Fruit fly (Drosophila melanogaster) whole organism, embryonic: Measurements from ENCODE around the gene CG14034.

ENCODE experiments used
- Antp ChIP-seq: fragments of 200-800 bp; sonication (Bioruptor generic); optimal IDR thresholded peaks from 3 replicates; lab custom pipeline; 2016; ENCODE audit warnings: missing biosample characterization, missing genetic modification characterization
- CG12236 ChIP-seq: fragments of 200-800 bp; sonication (Bioruptor generic); optimal IDR thresholded peaks from 2 replicates; lab custom pipeline; 2016; ENCODE audit warnings: missing biosample characterization, missing genetic modification characterization
- CG13424 ChIP-seq: fragments of 200-800 bp; sonication (Bioruptor generic); optimal IDR thresholded peaks from 2 replicates; lab custom pipeline; 2019; ENCODE audit warnings: missing biosample characterization, mild to moderate bottlenecking, missing genetic modification characterization, moderate library complexity
- CG16815 ChIP-seq: fragments of 200-800 bp; sonication (Bioruptor generic); optimal IDR thresholded peaks from 3 replicates; lab custom pipeline; 2017; ENCODE audit warnings: missing biosample characterization, mild to moderate bottlenecking, missing genetic modification characterization
- CG1792 ChIP-seq: fragments of 200-800 bp; sonication (Bioruptor generic); optimal IDR thresholded peaks from 2 replicates; lab custom pipeline; 2016; ENCODE audit warnings: missing biosample characterization, missing genetic modification characterization
- CG18262 ChIP-seq: fragments of 200-800 bp; optimal IDR thresholded peaks from 3 replicates; lab custom pipeline; 2019; ENCODE audit warnings: missing biosample characterization, mild to moderate bottlenecking, missing genetic modification characterization, moderate library complexity
- CG30431 ChIP-seq: fragments of 200-800 bp; sonication (Bioruptor generic); optimal IDR thresholded peaks from 2 replicates; lab custom pipeline; 2017; ENCODE audit warnings: missing biosample characterization, missing genetic modification characterization
- CG34422 ChIP-seq: fragments of 200-800 bp; sonication (Bioruptor generic); IDR thresholded peaks from 3 replicates; pipeline ENCODE4 v1.3.6; 2022; ENCODE audit warnings: missing biosample characterization, missing genetic modification characterization
- CG3726 ChIP-seq: fragments of 200-800 bp; sonication (Bioruptor generic); IDR thresholded peaks from 3 replicates; pipeline ENCODE4, ENCODE4 v1.3.6; 2022; ENCODE audit warnings: missing biosample characterization, missing genetic modification characterization
- CG43689 ChIP-seq: fragments of 200-800 bp; sonication (Bioruptor generic); IDR thresholded peaks from 2 replicates; pipeline ENCODE4 v1.3.6; 2022; ENCODE audit warnings: missing biosample characterization, missing genetic modification characterization
- CG4820 ChIP-seq: fragments of 200-800 bp; sonication (Bioruptor generic); optimal IDR thresholded peaks from 3 replicates; lab custom pipeline; 2016; ENCODE audit warnings: missing biosample characterization, missing genetic modification characterization
- CG7928 ChIP-seq: fragments of 200-800 bp; sonication (Bioruptor generic); optimal IDR thresholded peaks from 2 replicates; lab custom pipeline; 2017; ENCODE audit warnings: missing biosample characterization, mild to moderate bottlenecking, missing genetic modification characterization
- CG9727 ChIP-seq: fragments of 200-800 bp; sonication (Bioruptor generic); optimal IDR thresholded peaks from 3 replicates; lab custom pipeline; 2017; ENCODE audit warnings: missing biosample characterization, mild to moderate bottlenecking, missing genetic modification characterization
- Chrac-16 ChIP-seq: fragments of 200-800 bp; sonication (Bioruptor generic); optimal IDR thresholded peaks from 3 replicates; lab custom pipeline; 2016; ENCODE audit warnings: missing biosample characterization, missing genetic modification characterization
- CkIIα-i1 ChIP-seq: fragments of 200-800 bp; sonication (Bioruptor generic); IDR thresholded peaks from 2 replicates; pipeline ENCODE4 v1.3.6; 2022; ENCODE audit warnings: missing biosample characterization, missing genetic modification characterization
- D ChIP-seq, 2 experiments: fragments of 200-800 bp in 1 of 2; fragments of >200 bp in 1 of 2; sonication (Bioruptor generic) in 1 of 2; optimal IDR thresholded peaks; 2 replicates in 1 of 2; 3 replicates in 1 of 2; lab custom pipeline; 2017; ENCODE audit warnings: mild to moderate bottlenecking in 1 of 2, missing biosample characterization in 1 of 2, missing genetic modification characterization in 1 of 2, missing genetic modification reagents in 1 of 2
- Dbx ChIP-seq: fragments of 200-800 bp; sonication (Bioruptor generic); IDR thresholded peaks from 3 replicates; pipeline ENCODE4 v1.3.6; 2022; ENCODE audit warnings: missing biosample characterization, missing genetic modification characterization
- Deaf1 ChIP-seq: fragments of 200-800 bp; optimal IDR thresholded peaks from 3 replicates; lab custom pipeline; 2019; ENCODE audit warnings: missing biosample characterization, mild to moderate bottlenecking, missing genetic modification characterization, moderate library complexity
- Dfd ChIP-seq, 2 experiments: fragments of >200 bp; optimal IDR thresholded peaks; 2 replicates each; lab custom pipeline; 2017; ENCODE audit warnings: missing biosample characterization in 2 of 2, missing genetic modification characterization in 2 of 2
- Dip3 ChIP-seq: fragments of 200-800 bp; sonication (Bioruptor generic); optimal IDR thresholded peaks from 3 replicates; lab custom pipeline; 2016; ENCODE audit warnings: missing biosample characterization, missing genetic modification characterization
- Doc2 ChIP-seq: fragments of 200-800 bp; sonication (Bioruptor generic); IDR thresholded peaks from 2 replicates; pipeline ENCODE4 v1.3.6; 2022; ENCODE audit warnings: missing biosample characterization, missing genetic modification characterization
- Dp ChIP-seq: fragments of 200-800 bp; sonication (Bioruptor generic); optimal IDR thresholded peaks from 2 replicates; lab custom pipeline; 2018; ENCODE audit warnings: missing biosample characterization, mild to moderate bottlenecking, missing genetic modification characterization, moderate library complexity
- Dref ChIP-seq: fragments of 200-800 bp; sonication (Bioruptor generic); IDR thresholded peaks from 2 replicates; pipeline ENCODE4 v1.3.6; 2022; ENCODE audit warnings: missing biosample characterization, missing genetic modification characterization
- Ets97D ChIP-seq: fragments of 200-800 bp; sonication (Bioruptor generic); optimal IDR thresholded peaks from 3 replicates; lab custom pipeline; 2016; ENCODE audit warnings: missing biosample characterization, missing genetic modification characterization
- Hand ChIP-seq: fragments of 200-800 bp; sonication (Bioruptor generic); optimal IDR thresholded peaks from 2 replicates; lab custom pipeline; 2017; ENCODE audit warnings: mild to moderate bottlenecking, missing biosample characterization, missing genetic modification reagents, missing genetic modification characterization
- Hey ChIP-seq: fragments of 200-800 bp; sonication (Bioruptor generic); optimal IDR thresholded peaks from 3 replicates; lab custom pipeline; 2018; ENCODE audit warnings: missing biosample characterization, mild to moderate bottlenecking, missing genetic modification characterization
- HmgZ ChIP-seq: fragments of 200-800 bp; sonication (Bioruptor generic); optimal IDR thresholded peaks from 2 replicates; lab custom pipeline; 2018; ENCODE audit warnings: missing biosample characterization, mild to moderate bottlenecking, missing genetic modification characterization
- Hr3 ChIP-seq: fragments of 200-800 bp; sonication (Bioruptor generic); optimal IDR thresholded peaks from 3 replicates; lab custom pipeline; 2016; ENCODE audit warnings: missing biosample characterization, missing genetic modification characterization
- Mrtf ChIP-seq: fragments of 200-800 bp; sonication (Bioruptor generic); IDR thresholded peaks from 3 replicates; pipeline ENCODE4 v1.3.6; 2022; ENCODE audit warnings: missing biosample characterization, missing genetic modification characterization
- NC2α ChIP-seq: fragments of 200-800 bp; sonication (Bioruptor generic); optimal IDR thresholded peaks from 2 replicates; lab custom pipeline; 2016; ENCODE audit warnings: missing biosample characterization, missing genetic modification characterization
- Side ChIP-seq: fragments of 200-800 bp; sonication (Bioruptor generic); optimal IDR thresholded peaks from 2 replicates; lab custom pipeline; 2016; ENCODE audit warnings: missing biosample characterization, missing genetic modification characterization
- Tbp ChIP-seq: fragments of >200 bp; optimal IDR thresholded peaks from 2 replicates; lab custom pipeline; 2018; ENCODE audit warnings: missing biosample characterization, missing genetic modification characterization
- Xrp1 ChIP-seq: fragments of 200-800 bp; sonication (Bioruptor generic); IDR thresholded peaks from 2 replicates; pipeline ENCODE4 v1.3.6; 2022; ENCODE audit warnings: missing biosample characterization, missing genetic modification characterization
- br ChIP-seq: fragments of >200 bp; optimal IDR thresholded peaks from 2 replicates; lab custom pipeline; 2017
- cg ChIP-seq: fragments of 200-800 bp; sonication (Bioruptor generic); optimal IDR thresholded peaks from 3 replicates; lab custom pipeline; 2019; ENCODE audit warnings: missing biosample characterization, mild to moderate bottlenecking, missing genetic modification characterization, moderate library complexity
- ems ChIP-seq: fragments of 200-800 bp; sonication (Bioruptor generic); optimal IDR thresholded peaks from 3 replicates; lab custom pipeline; 2016; ENCODE audit warnings: missing biosample characterization, missing genetic modification characterization
- ftz-f1 ChIP-seq: fragments of 200-800 bp; sonication (Bioruptor generic); optimal IDR thresholded peaks from 2 replicates; lab custom pipeline; 2016; ENCODE audit warnings: missing biosample characterization, missing genetic modification characterization
- fu2 ChIP-seq: fragments of 200-800 bp; sonication (Bioruptor generic); optimal IDR thresholded peaks from 2 replicates; lab custom pipeline; 2016; ENCODE audit warnings: missing biosample characterization, missing genetic modification characterization
- gfzf ChIP-seq: fragments of 200-800 bp; sonication (Bioruptor generic); optimal IDR thresholded peaks from 2 replicates; lab custom pipeline; 2016; ENCODE audit warnings: missing biosample characterization, mild to moderate bottlenecking, missing genetic modification characterization, moderate library complexity
- grn ChIP-seq: fragments of 200-800 bp; sonication (Bioruptor generic); optimal IDR thresholded peaks from 3 replicates; lab custom pipeline; 2017; ENCODE audit warnings: missing biosample characterization, missing genetic modification characterization
- insv ChIP-seq, 2 experiments: fragments of 200-800 bp; sonication (Bioruptor generic); optimal IDR thresholded peaks; 3 replicates each; lab custom pipeline; 2016 to 2018; ENCODE audit warnings: missing biosample characterization in 2 of 2, missing genetic modification characterization in 2 of 2
- jigr1 ChIP-seq: fragments of 200-800 bp; sonication (Bioruptor generic); IDR thresholded peaks from 3 replicates; pipeline ENCODE4 v1.3.6; 2022; ENCODE audit warnings: missing biosample characterization, missing genetic modification characterization
- jing ChIP-seq: fragments of 200-800 bp; sonication (Bioruptor generic); optimal IDR thresholded peaks from 2 replicates; lab custom pipeline; 2018; ENCODE audit warnings: missing biosample characterization, mild to moderate bottlenecking, missing genetic modification characterization
- nmo ChIP-seq: fragments of 200-800 bp; sonication (Bioruptor generic); optimal IDR thresholded peaks from 2 replicates; lab custom pipeline; 2018; ENCODE audit warnings: missing biosample characterization, mild to moderate bottlenecking, missing genetic modification characterization, moderate library complexity
- pan ChIP-seq, 4 experiments: fragments of >200 bp in 3 of 4; fragments of 200-800 bp in 1 of 4; sonication (Bioruptor generic) in 1 of 4; optimal IDR thresholded peaks in 3 of 4; IDR thresholded peaks in 1 of 4; 2 replicates each; pipeline versions ENCODE4 v1.3.6 to Lab custom; 2017 to 2022; ENCODE audit warnings: missing biosample characterization in 2 of 4, missing genetic modification characterization in 2 of 4, mixed read lengths in 1 of 4
- sim ChIP-seq: fragments of 200-800 bp; sonication (Bioruptor generic); IDR thresholded peaks from 2 replicates; pipeline ENCODE4 v1.3.6; 2022; ENCODE audit warnings: missing biosample characterization, missing genetic modification characterization
- tap ChIP-seq: fragments of 200-800 bp; optimal IDR thresholded peaks from 3 replicates; lab custom pipeline; 2019; ENCODE audit warnings: missing biosample characterization, mild to moderate bottlenecking, missing genetic modification characterization, moderate library complexity
- tna ChIP-seq: fragments of 200-800 bp; sonication (Bioruptor generic); IDR thresholded peaks from 2 replicates; pipeline ENCODE4 v1.3.6; 2022; ENCODE audit warnings: missing biosample characterization, missing genetic modification characterization; ENCODE audit not compliant: partially characterized antibody
- toy ChIP-seq: fragments of 200-800 bp; sonication (Bioruptor generic); IDR thresholded peaks from 2 replicates; pipeline ENCODE4 v1.3.6; 2022; ENCODE audit warnings: missing biosample characterization, missing genetic modification characterization
- tx ChIP-seq: fragments of 200-800 bp; sonication (Bioruptor generic); optimal IDR thresholded peaks from 2 replicates; lab custom pipeline; 2016; ENCODE audit warnings: missing biosample characterization, missing genetic modification characterization

The CG14034 gene

dm6 chr2L:5256036-5256846 is 39.9 kb upstream of the CG14034 start (continued):
- 0 out of 3 replicates have a peak, but pooled peaks have one; percentile 22 for TF ChIP-seq CG3726 (GFP tag; lab: Robert Waterston, UW)
- peak; percentile 23 for TF ChIP-seq tap (tag; lab: Kevin White, UChicago)
- TF ChIP-seq gfzf (GFP tag; lab: Kevin White, UChicago), result no peak
- TF ChIP-seq Hand, result no peak
- TF ChIP-seq CG13424 (tag; lab: Kevin White, UChicago), result peak; percentile 34
- no peak for TF ChIP-seq tna
- TF ChIP-seq Side, result peak; percentile 60
- TF ChIP-seq sim (GFP tag; lab: Robert Waterston, UW), result no peak
- peak; percentile 5 for TF ChIP-seq ems (GFP tag; lab: Kevin White, UChicago)
- TF ChIP-seq CG43689, result no peak
- no peak for TF ChIP-seq CG16815
- TF ChIP-seq toy (GFP tag; lab: Robert Waterston, UW), result no peak
- peak; percentile 85 for TF ChIP-seq Xrp1
- no peak for TF ChIP-seq ftz-f1 (GFP tag; lab: Kevin White, UChicago)
- TF ChIP-seq Dbx, result no peak
- TF ChIP-seq cg, result peak; percentile 6
- no peak for TF ChIP-seq CG4820 (GFP tag; lab: Kevin White, UChicago)
- no peak for TF ChIP-seq Tbp (GFP tag; lab: Kevin White, UChicago)
- TF ChIP-seq CG34422 (GFP tag; lab: Robert Waterston, UW), result no peak
- no peak for TF ChIP-seq Dp (GFP tag; lab: Kevin White, UChicago)
- TF ChIP-seq Antp (GFP tag; lab: Kevin White, UChicago), result no peak
- peak; percentile 5 for TF ChIP-seq CG30431 (GFP tag; lab: Kevin White, UChicago)
- no peak for TF ChIP-seq Dref (GFP tag; lab: Robert Waterston, UW)
- TF ChIP-seq Mrtf, result no peak
- no peak for TF ChIP-seq Dip3
- no peak for TF ChIP-seq CG7928 (GFP tag; lab: Kevin White, UChicago)
- no peak for TF ChIP-seq Ets97D
- no peak for TF ChIP-seq Hr3 (GFP tag; lab: Kevin White, UChicago)
- no peak for TF ChIP-seq Doc2 (GFP tag; lab: Robert Waterston, UW)
- TF ChIP-seq br (lab: Kevin White, UChicago), result no peak
- TF ChIP-seq fu2 (GFP tag; lab: Kevin White, UChicago), result no peak
- TF ChIP-seq Hey, result no peak
- TF ChIP-seq jing (GFP tag; lab: Kevin White, UChicago), result no peak
- no peak for TF ChIP-seq jigr1 (GFP tag; lab: Robert Waterston, UW)
- TF ChIP-seq pan (optimal IDR thresholded peaks at IDR 0.05; lab: Kevin White, UChicago), result no peak
- TF ChIP-seq pan (GFP tag; optimal IDR thresholded peaks at IDR 0.05 in 1 of 2, IDR thresholded peaks at IDR 0.05 in 1 of 2), result peak in 1 of 2 experiments; percentile 54
- TF ChIP-seq CG1792 (GFP tag; lab: Kevin White, UChicago), result peak; percentile 26
- no peak for TF ChIP-seq D (optimal IDR thresholded peaks at IDR 0.05; lab: Kevin White, UChicago)
- TF ChIP-seq D (GFP tag; optimal IDR thresholded peaks at IDR 0.05; lab: Kevin White, UChicago), result peak; percentile 61
- TF ChIP-seq CG9727 (GFP tag; lab: Kevin White, UChicago), result peak; percentile 72
- peak; percentile 30 for TF ChIP-seq CG12236
- TF ChIP-seq CkIIα-i1 (GFP tag; lab: Robert Waterston, UW), result no peak
- TF ChIP-seq HmgZ, result no peak
- TF ChIP-seq insv (GFP tag; optimal IDR thresholded peaks at IDR 0.05; lab: Kevin White, UChicago), result peak in 1 of 2 experiments; percentile 3
- peak; percentile 58 for TF ChIP-seq CG18262 (tag; lab: Kevin White, UChicago)
- TF ChIP-seq grn, result peak; percentile 99
- no peak for TF ChIP-seq NC2α (GFP tag; lab: Kevin White, UChicago)
- peak; percentile 8 for TF ChIP-seq Chrac-16
- no peak for TF ChIP-seq Deaf1 (tag; lab: Kevin White, UChicago)
- no peak for TF ChIP-seq tx (GFP tag; lab: Kevin White, UChicago)
- no peak for TF ChIP-seq Dfd (GFP tag; optimal IDR thresholded peaks at IDR 0.05; lab: Kevin White, UChicago)
- TF ChIP-seq nmo (GFP tag; lab: Kevin White, UChicago), result peak; percentile 37
